Fruit fly (Drosophila melanogaster) whole organism, embryonic: ENCODE measurements around the gene CG10694.

Source experiments
- Asciz ChIP-seq: fragments of 200-800 bp; sonication (Bioruptor generic); optimal IDR thresholded peaks from 2 replicates; lab custom pipeline; 2017; ENCODE audit warnings: missing biosample characterization, mild to moderate bottlenecking, missing genetic modification characterization, missing genetic modification reagents
- Awh ChIP-seq: fragments of 200-800 bp; sonication (Bioruptor generic); IDR thresholded peaks from 2 replicates; pipeline ENCODE4, ENCODE4 v1.3.6; 2022; ENCODE audit warnings: missing biosample characterization, missing genetic modification characterization
- B-H1 ChIP-seq: fragments of 200-800 bp; sonication (Bioruptor generic); IDR thresholded peaks from 3 replicates; pipeline ENCODE4 v1.3.6; 2022; ENCODE audit warnings: missing biosample characterization, missing genetic modification characterization
- CG10321 ChIP-seq: fragments of 200-800 bp; sonication (Bioruptor generic); IDR thresholded peaks from 2 replicates; pipeline ENCODE4 v1.3.6; 2022; ENCODE audit warnings: missing biosample characterization, missing genetic modification characterization
- CG14667 ChIP-seq: fragments of 200-800 bp; sonication (Bioruptor generic); IDR thresholded peaks from 2 replicates; pipeline ENCODE4 v1.3.6; 2022; ENCODE audit warnings: missing biosample characterization, missing genetic modification characterization
- CG1792 ChIP-seq: fragments of 200-800 bp; sonication (Bioruptor generic); optimal IDR thresholded peaks from 2 replicates; lab custom pipeline; 2016; ENCODE audit warnings: missing biosample characterization, missing genetic modification characterization
- CG18599 ChIP-seq: fragments of 200-800 bp; sonication (Bioruptor generic); optimal IDR thresholded peaks from 3 replicates; lab custom pipeline; 2017; ENCODE audit warnings: missing biosample characterization, missing genetic modification characterization, mild to moderate bottlenecking, moderate library complexity, missing genetic modification reagents
- CG18619 ChIP-seq: fragments of 200-800 bp; sonication (Bioruptor generic); optimal IDR thresholded peaks from 3 replicates; lab custom pipeline; 2017; ENCODE audit warnings: missing biosample characterization, mild to moderate bottlenecking, missing genetic modification characterization
- CG3065 ChIP-seq: fragments of 200-800 bp; sonication (Bioruptor generic); optimal IDR thresholded peaks from 2 replicates; lab custom pipeline; 2016; ENCODE audit warnings: missing biosample characterization, missing genetic modification characterization
- CG34376 ChIP-seq: fragments of 200-800 bp; sonication (Bioruptor generic); optimal IDR thresholded peaks from 2 replicates; lab custom pipeline; 2018; ENCODE audit warnings: missing biosample characterization, mild to moderate bottlenecking, missing genetic modification characterization
- CG3847 ChIP-seq: fragments of 200-800 bp; sonication (Bioruptor generic); IDR thresholded peaks from 2 replicates; pipeline ENCODE4 v1.3.6; 2022; ENCODE audit warnings: missing biosample characterization, missing genetic modification characterization
- CG4707 ChIP-seq: fragments of 200-800 bp; sonication (Bioruptor generic); optimal IDR thresholded peaks from 2 replicates; lab custom pipeline; 2018; ENCODE audit warnings: missing biosample characterization, mild to moderate bottlenecking, missing genetic modification characterization, moderate library complexity
- CG6791 ChIP-seq: fragments of 200-800 bp; sonication (Bioruptor generic); IDR thresholded peaks from 3 replicates; pipeline ENCODE4 v1.3.6; 2022; ENCODE audit warnings: missing biosample characterization, missing genetic modification characterization; ENCODE audit not compliant: partially characterized antibody
- CG8281 ChIP-seq: fragments of 200-800 bp; sonication (Bioruptor generic); optimal IDR thresholded peaks from 2 replicates; lab custom pipeline; 2018; ENCODE audit warnings: missing biosample characterization, mild to moderate bottlenecking, missing genetic modification characterization, moderate library complexity
- Doc3 ChIP-seq: fragments of 200-800 bp; sonication (Bioruptor generic); IDR thresholded peaks from 3 replicates; pipeline ENCODE4 v1.3.6; 2022; ENCODE audit warnings: missing biosample characterization, missing genetic modification characterization; ENCODE audit not compliant: partially characterized antibody
- GATAe ChIP-seq: fragments of 200-800 bp; sonication (Bioruptor generic); conservative IDR thresholded peaks from 2 replicates; pipeline ENCODE4 v1.3.6; 2022; ENCODE audit warnings: missing biosample characterization, missing genetic modification characterization
- HLHmδ ChIP-seq: fragments of 200-800 bp; sonication (Bioruptor generic); optimal IDR thresholded peaks from 2 replicates; lab custom pipeline; 2018; ENCODE audit warnings: missing biosample characterization, mild to moderate bottlenecking, missing genetic modification characterization, moderate library complexity
- HmgZ ChIP-seq: fragments of 200-800 bp; sonication (Bioruptor generic); optimal IDR thresholded peaks from 2 replicates; lab custom pipeline; 2018; ENCODE audit warnings: missing biosample characterization, mild to moderate bottlenecking, missing genetic modification characterization
- Side ChIP-seq: fragments of 200-800 bp; sonication (Bioruptor generic); optimal IDR thresholded peaks from 2 replicates; lab custom pipeline; 2016; ENCODE audit warnings: missing biosample characterization, missing genetic modification characterization
- Sin3A ChIP-seq: fragments of >200 bp; optimal IDR thresholded peaks from 2 replicates; lab custom pipeline; 2018
- abd-A ChIP-seq: fragments of 200-800 bp; sonication (Bioruptor generic); optimal IDR thresholded peaks from 3 replicates; lab custom pipeline; 2019; ENCODE audit warnings: missing biosample characterization, mild to moderate bottlenecking, missing genetic modification characterization, moderate library complexity
- ase ChIP-seq: fragments of 200-800 bp; sonication (Bioruptor generic); IDR thresholded peaks from 3 replicates; pipeline ENCODE4 v1.3.6; 2022; ENCODE audit warnings: missing biosample characterization, missing genetic modification characterization
- bab2 ChIP-seq: fragments of 200-800 bp; sonication (Bioruptor generic); optimal IDR thresholded peaks from 2 replicates; lab custom pipeline; 2016; ENCODE audit warnings: missing biosample characterization, missing genetic modification characterization
- cas ChIP-seq: fragments of 200-800 bp; sonication (Bioruptor generic); IDR thresholded peaks from 2 replicates; pipeline ENCODE4 v1.3.6; 2022; ENCODE audit warnings: missing biosample characterization, missing genetic modification characterization
- cwo ChIP-seq: fragments of 200-800 bp; sonication (Bioruptor generic); optimal IDR thresholded peaks from 3 replicates; lab custom pipeline; 2017; ENCODE audit warnings: missing biosample characterization, missing genetic modification characterization, mild to moderate bottlenecking, moderate library complexity, missing genetic modification reagents
- eve ChIP-seq, 2 experiments: fragments of >200 bp; optimal IDR thresholded peaks; 2 replicates each; lab custom pipeline; 2017; ENCODE audit warnings: missing biosample characterization in 2 of 2, missing genetic modification characterization in 2 of 2
- exex ChIP-seq: fragments of 200-800 bp; sonication (Bioruptor generic); optimal IDR thresholded peaks from 4 replicates; lab custom pipeline; 2018; ENCODE audit warnings: missing biosample characterization, mild to moderate bottlenecking, missing genetic modification characterization, moderate library complexity
- grn ChIP-seq: fragments of 200-800 bp; sonication (Bioruptor generic); optimal IDR thresholded peaks from 3 replicates; lab custom pipeline; 2017; ENCODE audit warnings: missing biosample characterization, missing genetic modification characterization
- gro ChIP-seq: fragments of 200-800 bp; sonication (Bioruptor generic); optimal IDR thresholded peaks from 2 replicates; lab custom pipeline; 2016; ENCODE audit warnings: missing biosample characterization, missing genetic modification characterization
- gsb-n ChIP-seq: fragments of 200-800 bp; sonication (Bioruptor generic); optimal IDR thresholded peaks from 3 replicates; lab custom pipeline; 2018; ENCODE audit warnings: missing biosample characterization, mild to moderate bottlenecking, missing genetic modification characterization
- lab ChIP-seq: fragments of 200-800 bp; sonication (Bioruptor generic); optimal IDR thresholded peaks from 3 replicates; lab custom pipeline; 2017; ENCODE audit warnings: missing biosample characterization, missing genetic modification characterization, mild to moderate bottlenecking, moderate library complexity, missing genetic modification reagents
- mirr ChIP-seq: fragments of 200-800 bp; sonication (Bioruptor generic); optimal IDR thresholded peaks from 3 replicates; lab custom pipeline; 2018; ENCODE audit warnings: missing biosample characterization, mild to moderate bottlenecking, missing genetic modification characterization
- mld ChIP-seq: fragments of 200-800 bp; sonication (Bioruptor generic); IDR thresholded peaks from 3 replicates; pipeline ENCODE4 v1.3.6; 2022; ENCODE audit warnings: missing biosample characterization, missing genetic modification characterization; ENCODE audit not compliant: partially characterized antibody
- nom ChIP-seq: fragments of 200-800 bp; sonication (Bioruptor generic); optimal IDR thresholded peaks from 2 replicates; lab custom pipeline; 2017; ENCODE audit warnings: missing biosample characterization, missing genetic modification characterization, mild to moderate bottlenecking, moderate library complexity, missing genetic modification reagents
- oc ChIP-seq: fragments of 200-800 bp; sonication (Bioruptor generic); optimal IDR thresholded peaks from 2 replicates; lab custom pipeline; 2018; ENCODE audit warnings: missing biosample characterization, mild to moderate bottlenecking, missing genetic modification characterization, moderate library complexity
- prd ChIP-seq, 3 experiments: fragments of >200 bp in 2 of 3; fragments of 200-800 bp in 1 of 3; sonication (Bioruptor generic) in 1 of 3; optimal IDR thresholded peaks in 2 of 3; IDR thresholded peaks in 1 of 3; 2 replicates in 2 of 3; 3 replicates in 1 of 3; pipeline versions ENCODE4 v1.3.6 to Lab custom; 2017 to 2022; ENCODE audit warnings: missing biosample characterization in 1 of 3, missing genetic modification characterization in 1 of 3
- pzg ChIP-seq: fragments of 200-800 bp; sonication (Bioruptor generic); optimal IDR thresholded peaks from 3 replicates; lab custom pipeline; 2018; ENCODE audit warnings: missing biosample characterization, mild to moderate bottlenecking, missing genetic modification characterization, moderate library complexity
- sd ChIP-seq: fragments of 200-800 bp; sonication (Bioruptor generic); optimal IDR thresholded peaks from 3 replicates; lab custom pipeline; 2018; ENCODE audit warnings: missing biosample characterization, mild to moderate bottlenecking, missing genetic modification characterization, moderate library complexity
- shn ChIP-seq: fragments of 200-800 bp; sonication (Bioruptor generic); optimal IDR thresholded peaks from 3 replicates; lab custom pipeline; 2016; ENCODE audit warnings: missing biosample characterization, missing genetic modification characterization
- sisA ChIP-seq: fragments of 200-800 bp; sonication (Bioruptor generic); IDR thresholded peaks from 2 replicates; pipeline ENCODE4 v1.3.6; 2022; ENCODE audit warnings: missing biosample characterization, missing genetic modification characterization
- sna ChIP-seq: fragments of 200-800 bp; sonication (Bioruptor generic); IDR thresholded peaks from 2 replicates; pipeline ENCODE4 v1.3.6; 2022; ENCODE audit warnings: missing biosample characterization, missing genetic modification characterization; ENCODE audit not compliant: partially characterized antibody
- ssp ChIP-seq: fragments of 200-800 bp; sonication (Bioruptor generic); IDR thresholded peaks from 2 replicates; pipeline ENCODE4 v1.3.6; 2022; ENCODE audit warnings: missing biosample characterization, missing genetic modification characterization
- sug ChIP-seq: fragments of 200-800 bp; optimal IDR thresholded peaks from 2 replicates; lab custom pipeline; 2019; ENCODE audit warnings: missing biosample characterization, mild to moderate bottlenecking, missing genetic modification characterization, moderate library complexity
- vvl ChIP-seq: fragments of 200-800 bp; sonication (Bioruptor generic); IDR thresholded peaks from 2 replicates; pipeline ENCODE4 v1.3.6; 2022; ENCODE audit warnings: missing biosample characterization, missing genetic modification characterization

The CG10694 gene

DNA sequence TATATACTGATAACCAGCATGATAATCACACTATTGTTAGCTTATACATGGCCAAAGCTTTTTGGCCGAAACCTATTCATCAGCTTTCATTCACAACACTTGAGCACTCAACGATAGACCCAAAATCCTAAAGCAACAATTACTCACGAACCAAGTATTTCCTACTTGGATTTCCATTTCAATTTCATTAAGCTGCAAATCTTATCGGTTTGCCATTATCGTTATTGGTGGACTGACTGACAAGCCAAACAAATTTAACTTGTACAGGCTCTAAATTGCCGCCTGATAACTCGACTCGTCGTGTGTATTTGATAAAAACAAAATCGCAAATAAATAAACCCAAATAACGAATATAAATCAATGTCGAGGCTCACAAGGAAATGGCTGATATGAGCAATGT, 22.2 kb upstream of the CG10694 start:
- TF ChIP-seq CG14667 (no peak), Asciz (no peak), vvl (no peak), Doc3 (GFP tag; lab: Robert Waterston, UW) (no peak), pzg (GFP tag; lab: Kevin White, UChicago) (no peak), exex (peak; percentile 99), cwo (GFP tag; lab: Kevin White, UChicago) (peak; percentile 17), GATAe (GFP tag; lab: Robert Waterston, UW) (peak; percentile 19; the same call in 1 of the 2 replicates), CG10321 (GFP tag; lab: Robert Waterston, UW) (no peak), lab (GFP tag; lab: Kevin White, UChicago) (peak; percentile 14), B-H1 (GFP tag; lab: Robert Waterston, UW) (no peak), shn (GFP tag; lab: Kevin White, UChicago) (no peak), ase (GFP tag; lab: Robert Waterston, UW) (no peak), ssp (no peak), cas (GFP tag; lab: Robert Waterston, UW) (no peak), HLHmδ (no peak), CG8281 (tag; lab: Kevin White, UChicago) (peak; percentile 1), CG18619 (GFP tag; lab: Kevin White, UChicago) (no peak), sd (tag; lab: Kevin White, UChicago) (peak; percentile 94), CG4707 (no peak), nom (GFP tag; lab: Kevin White, UChicago) (no peak), sug (peak; percentile 64), sna (GFP tag; lab: Robert Waterston, UW) (no peak), grn (GFP tag; lab: Kevin White, UChicago) (peak; percentile 7), CG34376 (GFP tag; lab: Kevin White, UChicago) (peak; percentile 82), mirr (GFP tag; lab: Kevin White, UChicago) (peak; percentile 94), CG18599 (peak; percentile 16), gro (peak; percentile 56), HmgZ (tag; lab: Kevin White, UChicago) (peak; percentile 26)
- TF ChIP-seq, all 482 proteins: peak for 13

DNA sequence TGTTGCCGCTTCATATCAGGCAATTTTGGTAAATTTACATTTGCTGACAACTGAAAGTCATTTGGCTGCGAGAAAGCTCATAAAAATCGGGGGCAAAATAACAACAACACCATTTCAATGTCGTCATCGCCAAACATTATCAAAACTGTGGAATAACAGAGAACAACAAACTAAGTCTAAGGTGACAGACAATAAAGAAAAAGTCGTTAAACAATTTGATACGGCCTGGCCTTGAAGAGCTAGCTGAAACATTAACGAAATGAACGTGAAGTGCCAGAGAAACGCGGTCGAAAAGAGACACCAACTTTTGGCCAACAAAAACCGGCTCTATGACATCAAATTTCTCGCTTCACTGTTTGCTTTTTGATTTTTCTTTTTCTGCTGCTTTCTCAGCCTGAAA, 17.0 kb upstream of the CG10694 start:
- TF ChIP-seq CG1792 (GFP tag; lab: Kevin White, UChicago) (no peak), sisA (GFP tag; lab: Robert Waterston, UW) (no peak), Side (no peak), Sin3A (lab: Kevin White, UChicago) (no peak), oc (tag; lab: Kevin White, UChicago) (peak; percentile 22), prd (optimal IDR thresholded peaks at IDR 0.05; lab: Kevin White, UChicago) (no peak), prd (GFP tag; IDR thresholded peaks at IDR 0.05; lab: Robert Waterston, UW) (no peak), gsb-n (tag; lab: Kevin White, UChicago) (peak; percentile 55), mld (GFP tag; lab: Robert Waterston, UW) (no peak), Awh (GFP tag; lab: Robert Waterston, UW) (no peak), CG3065 (GFP tag; lab: Kevin White, UChicago) (no peak), abd-A (tag; lab: Kevin White, UChicago) (peak; percentile 46), eve (GFP tag; optimal IDR thresholded peaks at IDR 0.05; lab: Kevin White, UChicago) (peak in 1 of 2 experiments; percentile 12), sug (peak; percentile 10), CG6791 (no peak), bab2 (no peak), CG3847 (no peak)
